Worm (Caenorhabditis elegans) whole organism, mixed stage, embryonic: ENCODE data around the gene rmh-2.

Experiments used
- M03D4.4 ChIP-seq: sonication (generic microtip); optimal IDR thresholded peaks from 2 replicates; lab custom pipeline; 2017; ENCODE audit warnings: mild to moderate bottlenecking, missing genetic modification characterization, missing compliant biosample characterization
- bed-3 ChIP-seq: fragments of 200-800 bp; sonication (Bioruptor generic); optimal IDR thresholded peaks from 3 replicates; lab custom pipeline; 2018; ENCODE audit warnings: mild to moderate bottlenecking, missing genetic modification characterization, moderate library complexity, missing compliant biosample characterization
- blmp-1 ChIP-seq: fragments of 150-350 bp; optimal IDR thresholded peaks from 2 replicates; lab custom pipeline; 2014; ENCODE audit warnings: missing biosample characterization, missing genetic modification characterization
- ceh-39 ChIP-seq: fragments of 150-350 bp; optimal IDR thresholded peaks from 2 replicates; lab custom pipeline; 2014; ENCODE audit warnings: missing biosample characterization, missing genetic modification characterization
- ceh-43 ChIP-seq: fragments of 200-800 bp; sonication (Bioruptor generic); optimal IDR thresholded peaks from 2 replicates; lab custom pipeline; 2018; ENCODE audit warnings: mild to moderate bottlenecking, missing genetic modification characterization, moderate library complexity, missing compliant biosample characterization
- ceh-83 ChIP-seq: fragments of 200-800 bp; sonication (Bioruptor generic); optimal IDR thresholded peaks from 2 replicates; lab custom pipeline; 2018; ENCODE audit warnings: mild to moderate bottlenecking, missing genetic modification characterization, missing compliant biosample characterization
- ces-1 ChIP-seq: fragments of 150-350 bp; optimal IDR thresholded peaks from 2 replicates; lab custom pipeline; 2014; ENCODE audit warnings: missing biosample characterization, missing genetic modification reagents, missing genetic modification characterization
- cnd-1 ChIP-seq: fragments of 200-800 bp; sonication (Bioruptor generic); optimal IDR thresholded peaks from 2 replicates; lab custom pipeline; 2018; ENCODE audit warnings: mild to moderate bottlenecking, missing genetic modification characterization, missing compliant biosample characterization
- elt-3 ChIP-seq: fragments of 150-350 bp; optimal IDR thresholded peaks from 2 replicates; lab custom pipeline; 2014; ENCODE audit warnings: missing biosample characterization, missing genetic modification characterization
- flh-1 ChIP-seq: fragments of 200-800 bp; sonication (Bioruptor generic); optimal IDR thresholded peaks from 2 replicates; lab custom pipeline; 2018; ENCODE audit warnings: mild to moderate bottlenecking, missing genetic modification characterization, moderate library complexity, missing compliant biosample characterization
- ham-2 ChIP-seq: fragments of 200-800 bp; sonication (Bioruptor generic); optimal IDR thresholded peaks from 2 replicates; lab custom pipeline; 2018; ENCODE audit warnings: mild to moderate bottlenecking, missing genetic modification characterization, missing compliant biosample characterization
- hlh-1 ChIP-seq: fragments of 150-350 bp; optimal IDR thresholded peaks from 2 replicates; lab custom pipeline; 2014; ENCODE audit warnings: missing biosample characterization, missing genetic modification reagents, missing genetic modification characterization
- lin-32 ChIP-seq: fragments of 200-800 bp; sonication (Bioruptor generic); optimal IDR thresholded peaks from 2 replicates; lab custom pipeline; 2018; ENCODE audit warnings: mild to moderate bottlenecking, missing genetic modification characterization, missing compliant biosample characterization
- lsy-2 ChIP-seq: fragments of 150-350 bp; optimal IDR thresholded peaks from 2 replicates; lab custom pipeline; 2014; ENCODE audit warnings: missing biosample characterization, missing genetic modification characterization
- mab-5 ChIP-seq: fragments of 150-350 bp; optimal IDR thresholded peaks from 2 replicates; lab custom pipeline; 2014; ENCODE audit warnings: missing biosample characterization, missing genetic modification characterization
- mep-1 ChIP-seq: fragments of 150-350 bp; optimal IDR thresholded peaks from 2 replicates; lab custom pipeline; 2017; ENCODE audit warnings: missing biosample characterization, missing genetic modification reagents, missing genetic modification characterization, inconsistent platforms
- mls-2 ChIP-seq: sonication (generic microtip); optimal IDR thresholded peaks from 2 replicates; lab custom pipeline; 2016; ENCODE audit warnings: mild to moderate bottlenecking, missing genetic modification characterization, moderate library complexity, missing compliant biosample characterization
- nhr-12 ChIP-seq: fragments of 150-350 bp; optimal IDR thresholded peaks from 2 replicates; lab custom pipeline; 2014; ENCODE audit warnings: missing biosample characterization, missing genetic modification characterization
- nhr-2 ChIP-seq: fragments of 150-350 bp; optimal IDR thresholded peaks from 2 replicates; lab custom pipeline; 2014; ENCODE audit warnings: missing biosample characterization, missing genetic modification characterization
- nhr-237 ChIP-seq: fragments of 150-350 bp; optimal IDR thresholded peaks from 2 replicates; lab custom pipeline; 2014; ENCODE audit warnings: missing biosample characterization, missing genetic modification characterization
- nhr-28 ChIP-seq: fragments of 150-350 bp; optimal IDR thresholded peaks from 2 replicates; lab custom pipeline; 2014; ENCODE audit warnings: missing biosample characterization, missing genetic modification characterization
- nhr-76 ChIP-seq: sonication (generic microtip); optimal IDR thresholded peaks from 2 replicates; lab custom pipeline; 2017; ENCODE audit warnings: missing biosample characterization, missing genetic modification characterization
- sem-2 ChIP-seq: fragments of 200-800 bp; sonication (Bioruptor generic); optimal IDR thresholded peaks from 2 replicates; lab custom pipeline; 2018; ENCODE audit warnings: mild to moderate bottlenecking, missing genetic modification characterization, missing compliant biosample characterization
- snpc-4 ChIP-seq: fragments of 150-350 bp; optimal IDR thresholded peaks from 2 replicates; lab custom pipeline; 2014; ENCODE audit warnings: missing biosample characterization, missing genetic modification characterization
- sptf-1 ChIP-seq: sonication (generic microtip); optimal IDR thresholded peaks from 2 replicates; lab custom pipeline; 2017; ENCODE audit warnings: mild to moderate bottlenecking, missing genetic modification characterization, moderate library complexity, missing compliant biosample characterization
- tbx-8 ChIP-seq: fragments of 200-800 bp; sonication (Bioruptor generic); optimal IDR thresholded peaks from 2 replicates; lab custom pipeline; 2018; ENCODE audit warnings: mild to moderate bottlenecking, missing genetic modification characterization, moderate library complexity, missing compliant biosample characterization
- unc-120 ChIP-seq: sonication (generic microtip); optimal IDR thresholded peaks from 2 replicates; lab custom pipeline; 2017; ENCODE audit warnings: missing genetic modification characterization, missing compliant biosample characterization; ENCODE audit not compliant: poor library complexity, severe bottlenecking
- unc-39 ChIP-seq: fragments of 150-350 bp; optimal IDR thresholded peaks from 2 replicates; lab custom pipeline; 2014; ENCODE audit warnings: missing biosample characterization, missing genetic modification characterization
- unc-62 ChIP-seq: fragments of 150-350 bp; optimal IDR thresholded peaks from 2 replicates; lab custom pipeline; 2014; ENCODE audit warnings: missing biosample characterization, missing genetic modification reagents, missing genetic modification characterization
- ztf-11 ChIP-seq: fragments of 150-350 bp; optimal IDR thresholded peaks from 2 replicates; lab custom pipeline; 2014; ENCODE audit warnings: missing biosample characterization, missing genetic modification characterization

rmh-2 gene

DNA sequence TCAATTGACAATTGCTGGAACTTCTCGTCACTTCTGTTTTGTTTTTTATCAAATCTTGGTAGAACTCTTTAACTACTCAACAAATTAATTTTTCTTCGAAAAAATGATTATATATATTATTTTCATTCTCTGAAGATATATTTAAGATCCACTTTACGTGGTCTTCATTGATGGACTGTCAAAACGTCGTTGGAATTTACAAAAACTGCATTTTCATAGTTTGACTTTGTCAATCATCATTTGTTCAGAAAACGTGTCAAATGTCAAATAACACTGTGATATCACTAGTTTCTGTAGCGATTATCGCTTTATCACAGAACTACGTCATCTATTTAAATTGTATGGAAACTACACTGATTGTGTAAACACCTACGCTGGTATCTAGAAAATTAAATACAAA lies 6.2 kb downstream of the rmh-2 start:
- no peak for TF ChIP-seq ham-2 (GFP tag; lab: Kevin White, UChicago)
- no peak for TF ChIP-seq sptf-1
- no peak for TF ChIP-seq ztf-11 (tag; lab: Kevin White, UChicago)
- TF ChIP-seq nhr-2 (tag; lab: Kevin White, UChicago): no peak
- TF ChIP-seq blmp-1 (tag; lab: Kevin White, UChicago): no peak
- TF ChIP-seq, all 35 proteins: peak for 0

DNA sequence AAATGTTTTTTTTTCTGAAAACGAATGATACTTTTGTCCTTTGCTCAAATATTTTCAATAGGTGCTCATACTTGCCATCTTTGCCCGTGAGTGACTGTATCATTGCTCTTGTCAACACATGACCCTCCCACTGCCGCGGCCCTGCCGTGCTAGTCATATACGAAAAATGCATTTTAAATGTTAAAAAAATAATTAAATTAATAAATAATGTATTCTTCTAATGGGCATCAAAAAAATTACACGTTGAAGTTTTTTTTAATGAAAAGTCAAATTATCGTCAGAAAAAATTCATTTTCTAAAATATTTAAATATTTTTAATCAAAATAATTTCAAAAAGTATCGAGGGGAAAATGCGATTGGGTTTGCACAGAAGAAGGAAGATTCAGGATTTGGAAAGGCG lies 8.1 kb downstream of the rmh-2 start, which contains the start of gene C50H2.7:
C50H2.7 (plus strand) TSS at position 301 of the 400 bp plus-strand sequence.
- no peak for TF ChIP-seq ceh-39 (tag; lab: Kevin White, UChicago)
- TF ChIP-seq tbx-8 (GFP tag; lab: Kevin White, UChicago): no peak
- TF ChIP-seq nhr-76 (tag; lab: Kevin White, UChicago): no peak

DNA sequence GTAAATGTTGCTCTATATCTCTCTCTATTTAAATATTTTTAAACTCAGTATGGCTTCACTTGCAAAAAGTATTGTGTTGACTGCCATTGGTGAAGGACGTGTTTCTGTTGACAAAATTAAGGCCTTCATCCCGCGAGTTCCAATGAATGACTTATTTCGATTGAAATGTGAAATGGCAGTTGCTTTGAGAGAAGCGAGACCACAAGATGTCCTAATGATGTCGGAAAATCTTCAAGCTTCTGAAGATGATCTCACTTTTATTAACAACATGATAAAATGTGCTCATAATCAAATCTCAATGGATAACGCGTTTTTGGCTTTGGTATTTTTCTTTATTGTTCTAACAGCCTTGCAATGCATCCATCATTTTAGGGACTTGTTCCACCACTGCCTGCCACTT lies 9.3 kb downstream of the rmh-2 start, which contains the start of gene ceh-75:
ceh-75 (plus strand) TSS at position 50 of the 400 bp plus-strand sequence.
- TF ChIP-seq nhr-28 (tag; lab: Kevin White, UChicago) (no peak), M03D4.4 (tag; lab: Kevin White, UChicago) (no peak), mab-5 (tag; lab: Kevin White, UChicago) (no peak), hlh-1 (tag; lab: Kevin White, UChicago) (no peak), nhr-2 (tag; lab: Kevin White, UChicago) (no peak), tbx-8 (GFP tag; lab: Kevin White, UChicago) (no peak), ces-1 (GFP tag; lab: Kevin White, UChicago) (no peak), ceh-39 (tag; lab: Kevin White, UChicago) (no peak), ceh-43 (GFP tag; lab: Kevin White, UChicago) (no peak), cnd-1 (tag; lab: Kevin White, UChicago) (no peak), unc-39 (no peak), elt-3 (tag; lab: Kevin White, UChicago) (no peak), ham-2 (GFP tag; lab: Kevin White, UChicago) (no peak), nhr-12 (tag; lab: Kevin White, UChicago) (no peak), nhr-76 (tag; lab: Kevin White, UChicago) (no peak), ceh-83 (GFP tag; lab: Kevin White, UChicago) (no peak), unc-62 (no peak), lin-32 (GFP tag; lab: Kevin White, UChicago) (no peak)

DNA sequence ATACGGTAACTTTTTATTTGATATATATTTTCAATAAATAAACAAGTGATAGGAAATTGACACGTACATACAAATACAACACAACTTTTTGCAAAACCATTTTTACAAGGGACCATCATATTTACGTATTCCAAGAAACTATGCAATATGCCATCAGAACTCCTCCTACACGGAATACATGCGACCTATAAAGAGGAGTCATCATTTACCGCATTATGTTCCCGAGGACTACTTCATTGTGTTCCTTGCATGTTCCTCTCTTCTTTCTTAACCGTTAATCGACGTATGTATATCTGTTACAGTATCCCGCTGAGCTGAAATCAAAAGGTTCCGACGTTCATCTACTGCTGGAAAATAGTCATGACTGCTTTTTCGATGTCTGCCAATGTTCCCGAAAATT lies 12.2 kb downstream of the rmh-2 start, which contains the start of gene C50H2.5:
C50H2.5 (plus strand) TSS at position 301 of the 400 bp plus-strand sequence.
- no peak for TF ChIP-seq nhr-28 (tag; lab: Kevin White, UChicago)
- TF ChIP-seq bed-3 (GFP tag; lab: Kevin White, UChicago): no peak
- no peak for TF ChIP-seq ztf-11 (tag; lab: Kevin White, UChicago)
- no peak for TF ChIP-seq unc-62
- TF ChIP-seq mls-2 (tag; lab: Kevin White, UChicago): no peak
- no peak for TF ChIP-seq cnd-1 (tag; lab: Kevin White, UChicago)
- no peak for TF ChIP-seq lin-32 (GFP tag; lab: Kevin White, UChicago)
- TF ChIP-seq flh-1 (GFP tag; lab: Kevin White, UChicago): no peak
- TF ChIP-seq snpc-4 (tag; lab: Kevin White, UChicago): no peak
- no peak for TF ChIP-seq nhr-12 (tag; lab: Kevin White, UChicago)
- TF ChIP-seq hlh-1 (tag; lab: Kevin White, UChicago): no peak

DNA sequence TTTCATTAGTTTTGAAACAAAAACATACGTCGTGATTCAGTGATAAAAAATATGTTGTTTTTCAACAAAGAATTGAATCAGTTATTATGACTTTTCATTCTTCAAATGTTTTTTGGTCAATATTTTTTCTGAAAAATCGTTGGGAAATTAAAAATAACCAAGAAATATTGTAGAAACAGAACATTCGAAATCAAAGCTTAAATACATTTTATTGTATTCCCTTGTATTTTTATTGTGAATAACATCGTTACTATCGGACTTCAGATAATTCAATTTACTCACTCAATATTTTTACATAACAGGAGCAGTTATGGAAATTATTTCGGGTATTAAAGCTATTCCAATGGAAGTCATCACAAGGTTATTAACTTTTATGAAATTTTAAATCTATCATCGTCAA lies 13.9 kb downstream of the rmh-2 start, which contains the start of gene C50H2.4:
C50H2.4 (plus strand) TSS at position 301 of the 400 bp plus-strand sequence.
- TF ChIP-seq lin-32 (GFP tag; lab: Kevin White, UChicago): no peak

DNA sequence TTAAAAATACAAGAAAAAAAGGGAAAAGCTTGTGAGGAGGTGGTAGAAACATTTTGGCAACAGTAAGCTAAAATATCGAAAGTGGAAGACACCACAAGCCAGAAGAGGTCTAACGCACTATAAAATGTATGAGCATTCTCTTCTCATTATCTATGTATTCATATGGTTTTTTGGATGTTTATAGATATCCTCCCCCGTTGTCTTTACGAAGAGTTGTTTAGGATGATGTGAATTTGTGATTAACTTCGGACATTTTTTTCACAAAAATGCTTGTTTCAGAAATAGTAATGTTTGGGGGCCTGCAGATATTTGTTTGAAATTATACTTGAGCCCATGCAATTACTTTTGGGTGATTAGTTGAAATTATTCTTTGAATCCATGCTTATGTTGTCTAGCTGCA lies 15.6 kb downstream of the rmh-2 start, which contains the start of gene mec-9:
mec-9 (minus strand) TSS at position 101 of the 400 bp plus-strand sequence.
- TF ChIP-seq unc-62: no peak
- no peak for TF ChIP-seq ceh-39 (tag; lab: Kevin White, UChicago)
- TF ChIP-seq unc-39: no peak
- no peak for TF ChIP-seq nhr-2 (tag; lab: Kevin White, UChicago)
- no peak for TF ChIP-seq nhr-237 (tag; lab: Kevin White, UChicago)
- no peak for TF ChIP-seq ceh-43 (GFP tag; lab: Kevin White, UChicago)
- TF ChIP-seq flh-1 (GFP tag; lab: Kevin White, UChicago): no peak
- TF ChIP-seq sem-2 (GFP tag; lab: Kevin White, UChicago): no peak
- no peak for TF ChIP-seq lsy-2 (tag; lab: Kevin White, UChicago)
- no peak for TF ChIP-seq M03D4.4 (tag; lab: Kevin White, UChicago)
- no peak for TF ChIP-seq ham-2 (GFP tag; lab: Kevin White, UChicago)
- TF ChIP-seq ces-1 (GFP tag; lab: Kevin White, UChicago): no peak
- TF ChIP-seq hlh-1 (tag; lab: Kevin White, UChicago): no peak
- no peak for TF ChIP-seq mep-1 (tag; lab: Kevin White, UChicago)
- TF ChIP-seq unc-120 (tag; lab: Kevin White, UChicago): no peak
- TF ChIP-seq ztf-11 (tag; lab: Kevin White, UChicago): no peak
- TF ChIP-seq, all 35 proteins: peak for 0
